Fruit fly (Drosophila melanogaster): Measurements from ENCODE around the gene CG2772.

DNA sequence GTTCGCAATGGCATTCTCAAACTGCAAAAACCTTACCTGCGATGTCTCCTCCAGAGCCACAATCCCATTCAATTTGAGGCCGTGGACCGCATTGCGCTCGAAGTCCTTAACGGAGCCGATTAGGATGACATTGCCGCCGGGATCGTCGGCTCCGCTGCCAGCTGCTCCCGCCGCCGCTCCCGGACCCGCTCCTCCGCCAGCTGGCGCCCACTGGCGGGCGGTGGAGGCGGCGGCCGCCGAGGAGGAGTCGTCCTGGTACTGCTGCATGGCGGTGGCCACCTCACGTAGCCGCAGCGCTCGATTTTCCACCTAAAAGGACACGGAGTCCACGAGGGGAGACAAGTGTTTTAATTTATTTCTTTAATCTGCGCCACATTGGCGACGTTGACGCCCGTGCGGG lies 38.1 kb upstream of the CG2772 start:
- TF ChIP-seq Gug (GFP tag; IDR thresholded peaks at IDR 0.05) (no peak), Hr4 (GFP tag; optimal IDR thresholded peaks at IDR 0.05) (no peak), Hr38 (GFP tag; optimal IDR thresholded peaks at IDR 0.05) (no peak), CG8319 (GFP tag; optimal IDR thresholded peaks at IDR 0.05) (no peak), salr (GFP tag; optimal IDR thresholded peaks at IDR 0.05) (no peak), spab (GFP tag; optimal IDR thresholded peaks at IDR 0.05) (no peak)
